Worm (Caenorhabditis elegans) whole organism, midembryonic: ENCODE results near the gene col-150.

ENCODE experiments used
- cog-1 ChIP-seq: sonication (generic microtip); optimal IDR thresholded peaks from 2 replicates; lab custom pipeline; 2016; ENCODE audit warnings: missing genetic modification characterization, missing compliant biosample characterization
- flt-1 ChIP-seq: fragments of 200-800 bp; sonication (Bioruptor generic); IDR thresholded peaks from 2 replicates; pipeline ENCODE4 v1.3.6; 2022; ENCODE audit warnings: missing genetic modification characterization, missing compliant biosample characterization

DNA sequence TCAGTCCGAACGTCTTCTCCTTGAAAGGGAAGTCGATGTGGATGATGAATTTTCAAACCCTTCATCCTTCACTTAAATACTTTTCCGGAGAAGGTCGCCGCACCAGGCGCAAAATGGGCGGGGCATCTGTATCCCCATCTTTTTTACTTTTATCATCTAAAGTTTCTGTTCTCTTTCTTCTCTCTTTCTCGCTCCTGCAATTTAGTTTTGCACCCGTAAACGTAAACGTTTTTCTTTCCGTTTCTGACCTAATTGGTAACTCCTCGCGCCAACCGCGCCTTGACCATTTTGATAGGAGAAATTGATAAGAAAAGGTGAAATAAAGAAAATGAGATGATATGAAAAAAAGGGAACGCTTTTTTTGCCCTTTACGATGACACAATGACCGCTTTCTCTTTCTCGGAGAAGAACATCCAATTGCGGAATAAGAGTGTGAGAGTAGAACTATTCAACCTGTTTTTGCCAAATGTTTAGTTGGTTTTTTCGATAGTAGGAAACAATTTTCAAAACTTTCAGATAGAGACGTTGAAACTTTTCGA, 1.6 kb downstream of the col-150 start, which contains the start of gene col-149:
- no peak for TF ChIP-seq cog-1
- no peak for TF ChIP-seq flt-1 (GFP tag; lab: Robert Waterston, UW)
